Worm (Caenorhabditis elegans) whole organism, early embryonic: ENCODE measurements around the gene lido-15.

Experiments used
- B0310.2 ChIP-seq: sonication (generic microtip); optimal IDR thresholded peaks from 2 replicates; lab custom pipeline; 2016; ENCODE audit warnings: mild to moderate bottlenecking, missing genetic modification characterization, missing compliant biosample characterization
- F13C5.2 ChIP-seq: sonication (generic microtip); optimal IDR thresholded peaks from 2 replicates; lab custom pipeline; 2017; ENCODE audit warnings: mild to moderate bottlenecking, missing genetic modification characterization, inconsistent platforms, missing compliant biosample characterization
- aly-1 ChIP-seq: sonication (generic microtip); optimal IDR thresholded peaks from 2 replicates; lab custom pipeline; 2016; ENCODE audit warnings: missing genetic modification characterization, missing compliant biosample characterization
- ama-1 ChIP-seq: fragments of 150-350 bp; optimal IDR thresholded peaks from 2 replicates; lab custom pipeline; 2014
- ceh-13 ChIP-seq: fragments of 200-800 bp; sonication (Bioruptor generic); optimal IDR thresholded peaks from 2 replicates; lab custom pipeline; 2018; ENCODE audit warnings: mild to moderate bottlenecking, missing genetic modification characterization, missing compliant biosample characterization
- ceh-36 ChIP-seq: sonication (generic microtip); optimal IDR thresholded peaks from 2 replicates; lab custom pipeline; 2016; ENCODE audit warnings: missing genetic modification characterization, inconsistent platforms, missing compliant biosample characterization
- ets-7 ChIP-seq: sonication (generic microtip); optimal IDR thresholded peaks from 2 replicates; lab custom pipeline; 2016; ENCODE audit warnings: missing genotype, missing genetic modification characterization, missing compliant biosample characterization
- flt-1 ChIP-seq: fragments of 200-800 bp; sonication (Bioruptor generic); IDR thresholded peaks from 2 replicates; pipeline ENCODE4 v1.3.6; 2022; ENCODE audit warnings: missing genetic modification characterization, missing compliant biosample characterization
- hmbx-1 ChIP-seq: sonication (generic microtip); optimal IDR thresholded peaks from 2 replicates; lab custom pipeline; 2016; ENCODE audit warnings: mild to moderate bottlenecking, missing genetic modification characterization, missing compliant biosample characterization
- hmg-4 ChIP-seq: fragments of 200-800 bp; sonication (Bioruptor generic); optimal IDR thresholded peaks from 2 replicates; lab custom pipeline; 2018; ENCODE audit warnings: mild to moderate bottlenecking, missing genetic modification characterization, missing compliant biosample characterization
- hnd-1 ChIP-seq: sonication (generic microtip); optimal IDR thresholded peaks from 2 replicates; lab custom pipeline; 2016; ENCODE audit warnings: missing genetic modification characterization, missing compliant biosample characterization
- pes-1 ChIP-seq: fragments of 200-800 bp; sonication (Bioruptor generic); IDR thresholded peaks from 2 replicates; pipeline ENCODE4 v1.3.6; 2022; ENCODE audit warnings: missing genetic modification reagents, missing genetic modification characterization, missing compliant biosample characterization
- scrt-1 ChIP-seq: fragments of 200-800 bp; sonication (Bioruptor generic); IDR thresholded peaks from 2 replicates; pipeline ENCODE4 v1.3.6; 2022; ENCODE audit warnings: missing genetic modification characterization, missing compliant biosample characterization
- sea-1 ChIP-seq: fragments of 200-800 bp; sonication (Bioruptor generic); conservative IDR thresholded peaks from 2 replicates; pipeline ENCODE4 v1.3.6; 2022; ENCODE audit warnings: missing genetic modification characterization, missing compliant biosample characterization
- tbx-11 ChIP-seq: fragments of 200-800 bp; sonication (Bioruptor generic); IDR thresholded peaks from 2 replicates; pipeline ENCODE4 v1.3.6; 2022; ENCODE audit warnings: missing genetic modification characterization, missing compliant biosample characterization
- tbx-37 ChIP-seq: fragments of 200-800 bp; sonication (Bioruptor generic); conservative IDR thresholded peaks from 2 replicates; pipeline ENCODE4 v1.3.6; 2022; ENCODE audit warnings: missing genetic modification reagents, missing genetic modification characterization, missing compliant biosample characterization
- tra-4 ChIP-seq: sonication (generic microtip); optimal IDR thresholded peaks from 2 replicates; lab custom pipeline; 2017; ENCODE audit warnings: missing genetic modification characterization, missing compliant biosample characterization

Gene lido-15

DNA sequence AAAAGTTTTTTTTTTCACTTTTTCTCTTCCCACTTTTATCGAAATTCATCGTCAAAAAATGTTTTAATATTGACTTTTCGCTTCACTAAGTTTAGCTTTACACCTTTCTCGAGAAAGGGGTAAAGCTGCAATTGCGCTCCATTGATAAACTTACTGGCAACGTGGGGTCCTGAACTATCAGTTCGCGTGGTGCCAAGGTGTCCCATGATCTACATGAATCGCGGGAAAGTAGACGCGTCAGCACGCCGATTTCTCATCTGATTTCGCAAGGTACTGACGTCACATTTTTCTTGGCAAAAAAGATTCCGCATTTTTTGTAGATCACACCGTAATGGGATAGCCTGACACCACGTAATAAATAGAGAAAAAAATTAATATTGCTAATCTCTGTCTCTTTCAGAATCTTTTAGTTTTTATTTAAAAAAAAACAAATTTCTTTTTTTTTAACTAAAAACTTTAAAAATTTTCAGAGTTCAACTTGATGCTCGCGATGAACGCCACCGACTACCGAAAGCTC is at the start of gene lido-15:
TSS of gene lido-15 (plus strand) at position 467 of the 517 bp plus-strand sequence.
- TF ChIP-seq sea-1 (GFP tag; lab: Robert Waterston, UW) (no peak), hmbx-1 (tag; lab: Kevin White, UChicago) (no peak), F13C5.2 (tag; lab: Kevin White, UChicago) (no peak), ets-7 (tag; lab: Kevin White, UChicago) (no peak), pes-1 (GFP tag; lab: Robert Waterston, UW) (no peak)

- TF ChIP-seq ets-7 (tag; lab: Kevin White, UChicago): no peak
- no peak for TF ChIP-seq ceh-13
- no peak for TF ChIP-seq B0310.2 (tag; lab: Kevin White, UChicago)
- no peak for TF ChIP-seq flt-1
- no peak for TF ChIP-seq ama-1
- TF ChIP-seq tbx-37 (GFP tag; lab: Robert Waterston, UW): no peak
- no peak for TF ChIP-seq aly-1 (tag; lab: Kevin White, UChicago)
- TF ChIP-seq tbx-11 (GFP tag; lab: Robert Waterston, UW): no peak
- no peak for TF ChIP-seq hnd-1 (tag; lab: Kevin White, UChicago)
Measured at ce11 chrII:3764486-3764885, 47.6 kb upstream of the lido-15 start, which contains the start of gene srx-112. srx-112 (minus strand) TSS chrII:3764586.

DNA sequence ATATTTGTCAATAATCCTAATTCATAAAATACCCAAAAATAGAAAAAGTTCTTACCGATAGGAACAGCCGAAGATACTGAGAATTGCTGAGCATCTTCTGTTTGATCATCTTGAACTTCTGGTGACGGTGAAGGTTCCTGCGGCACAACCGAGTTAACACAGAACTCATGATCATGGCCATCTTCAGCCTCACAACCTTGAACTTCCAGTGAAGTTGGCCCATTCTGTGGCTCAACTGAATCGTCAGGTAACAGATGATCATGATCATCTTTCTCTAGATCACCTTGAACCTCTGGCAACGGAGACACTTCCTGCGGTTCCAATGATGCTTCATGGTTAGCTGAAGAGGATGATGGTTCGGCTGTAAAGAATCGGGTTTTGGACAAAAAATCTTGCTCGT is 40.4 kb upstream of the lido-15 start:
- TF ChIP-seq sea-1 (GFP tag; lab: Robert Waterston, UW): no peak

DNA sequence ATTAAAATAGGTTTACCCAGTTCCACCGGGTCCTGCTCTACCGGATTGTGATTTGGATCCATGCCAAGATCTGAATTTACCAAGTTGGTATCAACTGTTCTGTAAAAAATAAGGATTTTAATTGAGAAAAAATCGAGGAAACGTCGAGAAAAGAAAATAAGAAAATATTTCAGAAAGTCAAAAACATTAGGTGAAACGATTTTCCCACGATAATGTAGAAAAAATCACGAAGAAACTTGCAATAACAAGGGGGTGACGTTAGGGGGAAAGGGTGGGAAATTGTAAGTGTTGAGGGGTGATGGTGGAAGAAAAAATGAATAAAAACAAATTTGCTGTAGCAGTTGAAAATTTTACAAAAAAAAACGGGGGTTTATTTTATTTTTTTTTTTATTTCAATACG is 39.0 kb upstream of the lido-15 start, which contains the start of gene T24E12.10:
TSS of gene T24E12.10 (minus strand) at position 101 of the 400 bp plus-strand sequence.
- TF ChIP-seq ceh-13 (no peak), ceh-36 (tag; lab: Kevin White, UChicago) (no peak), ets-7 (tag; lab: Kevin White, UChicago) (no peak), B0310.2 (tag; lab: Kevin White, UChicago) (no peak), tra-4 (tag; lab: Kevin White, UChicago) (no peak), F13C5.2 (tag; lab: Kevin White, UChicago) (no peak), tbx-11 (GFP tag; lab: Robert Waterston, UW) (no peak), aly-1 (tag; lab: Kevin White, UChicago) (no peak), sea-1 (GFP tag; lab: Robert Waterston, UW) (no peak), hmg-4 (GFP tag; lab: Kevin White, UChicago) (no peak), ama-1 (no peak), flt-1 (no peak)

- TF ChIP-seq pes-1 (GFP tag; lab: Robert Waterston, UW) (no peak), flt-1 (no peak), hmg-4 (GFP tag; lab: Kevin White, UChicago) (no peak), ets-7 (tag; lab: Kevin White, UChicago) (no peak), tbx-37 (GFP tag; lab: Robert Waterston, UW) (no peak), B0310.2 (tag; lab: Kevin White, UChicago) (no peak), hnd-1 (tag; lab: Kevin White, UChicago) (no peak), F13C5.2 (tag; lab: Kevin White, UChicago) (no peak), sea-1 (GFP tag; lab: Robert Waterston, UW) (no peak), aly-1 (tag; lab: Kevin White, UChicago) (no peak)
Measured at ce11 chrII:3775719-3776118, 36.4 kb upstream of the lido-15 start, which contains the start of gene T24E12.3. T24E12.3 (plus strand) TSS chrII:3776019.

- TF ChIP-seq ama-1 (no peak), F13C5.2 (tag; lab: Kevin White, UChicago) (no peak), tbx-37 (GFP tag; lab: Robert Waterston, UW) (no peak), scrt-1 (GFP tag; lab: Robert Waterston, UW) (no peak), hmg-4 (GFP tag; lab: Kevin White, UChicago) (no peak), hmbx-1 (tag; lab: Kevin White, UChicago) (no peak), tra-4 (tag; lab: Kevin White, UChicago) (no peak), ets-7 (tag; lab: Kevin White, UChicago) (no peak), aly-1 (tag; lab: Kevin White, UChicago) (no peak), tbx-11 (GFP tag; lab: Robert Waterston, UW) (no peak), B0310.2 (tag; lab: Kevin White, UChicago) (no peak), hnd-1 (tag; lab: Kevin White, UChicago) (no peak), sea-1 (GFP tag; lab: Robert Waterston, UW) (no peak), pes-1 (GFP tag; lab: Robert Waterston, UW) (no peak)
Measured at ce11 chrII:3777802-3778201, 34.3 kb upstream of the lido-15 start.

ce11 chrII:3779463-3779862 is 32.6 kb upstream of the lido-15 start, which contains the start of gene T24E12.11:
T24E12.11 (minus strand) TSS chrII:3779563.
- TF ChIP-seq tra-4 (tag; lab: Kevin White, UChicago) (no peak), hmg-4 (GFP tag; lab: Kevin White, UChicago) (no peak), ets-7 (tag; lab: Kevin White, UChicago) (no peak), sea-1 (GFP tag; lab: Robert Waterston, UW) (no peak), hmbx-1 (tag; lab: Kevin White, UChicago) (no peak), F13C5.2 (tag; lab: Kevin White, UChicago) (no peak), pes-1 (GFP tag; lab: Robert Waterston, UW) (no peak), flt-1 (no peak), ceh-36 (tag; lab: Kevin White, UChicago) (no peak), ama-1 (no peak), aly-1 (tag; lab: Kevin White, UChicago) (no peak), ceh-13 (no peak)

DNA sequence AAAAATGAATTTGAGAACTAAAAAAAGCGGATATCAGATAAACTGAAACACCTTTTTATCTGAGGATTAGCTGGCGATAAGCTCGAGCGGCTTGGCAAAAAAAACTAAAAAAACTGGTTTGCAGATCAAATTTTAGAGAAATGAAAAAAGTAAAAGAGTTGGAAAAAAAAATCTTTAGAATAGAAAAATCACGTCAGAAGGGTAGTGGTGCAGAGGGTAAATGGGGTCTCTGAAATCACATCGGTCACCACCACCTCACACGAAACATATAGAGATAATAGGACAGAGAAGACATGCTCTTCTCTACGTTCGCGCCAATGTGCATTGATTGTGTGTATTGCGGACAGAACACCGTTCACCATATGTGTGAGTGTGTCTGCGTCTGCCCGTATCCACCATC is 30.8 kb upstream of the lido-15 start:
- TF ChIP-seq B0310.2 (tag; lab: Kevin White, UChicago) (no peak), F13C5.2 (tag; lab: Kevin White, UChicago) (no peak), hnd-1 (tag; lab: Kevin White, UChicago) (no peak)
